Worm (Caenorhabditis elegans) whole organism, L4 larva: ENCODE results near the gene C16C8.12.

ENCODE experiments used
- F37D6.2 ChIP-seq: sonication (generic microtip); optimal IDR thresholded peaks from 2 replicates; lab custom pipeline; 2016; ENCODE audit warnings: mild to moderate bottlenecking, missing genetic modification characterization, missing compliant biosample characterization
- F49E8.2 ChIP-seq: sonication (generic microtip); optimal IDR thresholded peaks from 2 replicates; lab custom pipeline; 2016; ENCODE audit warnings: missing compliant biosample characterization, mild to moderate bottlenecking, missing genetic modification characterization, borderline replicate concordance
- Y105C5A.15 ChIP-seq: fragments of 200-800 bp; sonication (Bioruptor generic); IDR thresholded peaks from 2 replicates; pipeline ENCODE4 v1.3.6; 2022; ENCODE audit warnings: missing genetic modification characterization, missing compliant biosample characterization
- Y48G9A.11 ChIP-seq: fragments of 200-800 bp; sonication (Bioruptor generic); IDR thresholded peaks from 2 replicates; pipeline ENCODE4 v1.3.6; 2022; ENCODE audit warnings: missing genetic modification reagents, missing genetic modification characterization, missing compliant biosample characterization
- Y75B8A.6 ChIP-seq: fragments of 200-800 bp; sonication (Bioruptor generic); IDR thresholded peaks from 2 replicates; pipeline ENCODE4 v1.3.6; 2022; ENCODE audit warnings: missing genetic modification reagents, missing genetic modification characterization, missing compliant biosample characterization
- aha-1 ChIP-seq: fragments of 150-350 bp; peaks from one replicate; lab custom pipeline; 2014; ENCODE audit warnings: missing biosample characterization, missing genetic modification characterization
- ama-1 ChIP-seq: fragments of 150-350 bp; optimal IDR thresholded peaks from 2 replicates; lab custom pipeline; 2014; ENCODE audit warnings: inconsistent platforms, mixed read lengths
- arid-1 ChIP-seq: fragments of 200-800 bp; sonication (Bioruptor generic); conservative IDR thresholded peaks from 2 replicates; pipeline ENCODE4 v1.3.6; 2022; ENCODE audit warnings: missing genetic modification reagents, missing genetic modification characterization, missing compliant biosample characterization
- attf-4 ChIP-seq: sonication (generic microtip); optimal IDR thresholded peaks from 3 replicates; lab custom pipeline; 2017; ENCODE audit warnings: missing biosample characterization, missing genetic modification characterization
- ceh-32 ChIP-seq: sonication (generic microtip); optimal IDR thresholded peaks from 2 replicates; lab custom pipeline; 2016; ENCODE audit warnings: mild to moderate bottlenecking, missing genetic modification characterization, missing compliant biosample characterization; ENCODE audit not compliant: poor library complexity
- ceh-44 ChIP-seq: fragments of 200-800 bp; sonication (Bioruptor generic); IDR thresholded peaks from 2 replicates; pipeline ENCODE4 v1.3.6; 2022; ENCODE audit warnings: missing genetic modification reagents, missing genetic modification characterization, missing compliant biosample characterization
- ceh-62 ChIP-seq: sonication (generic microtip); optimal IDR thresholded peaks from 2 replicates; lab custom pipeline; 2017; ENCODE audit warnings: missing biosample characterization, missing genetic modification characterization
- cey-2 ChIP-seq: sonication (generic microtip); optimal IDR thresholded peaks from 3 replicates; lab custom pipeline; 2017; ENCODE audit warnings: missing genetic modification characterization, mild to moderate bottlenecking, missing compliant biosample characterization, antibody characterized with exemption, borderline replicate concordance; ENCODE audit not compliant: insufficient read depth
- daf-16 ChIP-seq, 3 experiments: sonication (generic microtip); optimal IDR thresholded peaks; 2 replicates each; lab custom pipeline; 2016 to 2017; ENCODE audit warnings: missing genetic modification characterization in 3 of 3, missing genetic modification reagents in 3 of 3, mild to moderate bottlenecking in 2 of 3, missing compliant biosample characterization in 2 of 3, missing biosample characterization in 1 of 3, moderate library complexity in 1 of 3
- daf-19 ChIP-seq: fragments of 200-800 bp; sonication (Bioruptor generic); conservative IDR thresholded peaks from 2 replicates; pipeline ENCODE4 v1.3.6; 2022; ENCODE audit warnings: missing genetic modification characterization, missing compliant biosample characterization
- daf-8 ChIP-seq: fragments of 200-800 bp; sonication (Bioruptor generic); IDR thresholded peaks from 2 replicates; pipeline ENCODE4 v1.3.6; 2022; ENCODE audit warnings: missing genetic modification characterization, missing compliant biosample characterization
- dmd-6 ChIP-seq: fragments of 200-800 bp; sonication (Bioruptor generic); IDR thresholded peaks from 2 replicates; pipeline ENCODE4 v1.3.6; 2022; ENCODE audit warnings: missing genetic modification reagents, missing genetic modification characterization, missing compliant biosample characterization
- dmd-8 ChIP-seq: fragments of 200-800 bp; sonication (Bioruptor generic); IDR thresholded peaks from 2 replicates; pipeline ENCODE4 v1.3.6; 2022; ENCODE audit warnings: missing genetic modification characterization, missing compliant biosample characterization
- egl-27 ChIP-seq: sonication (generic microtip); optimal IDR thresholded peaks from 3 replicates; lab custom pipeline; 2017; ENCODE audit warnings: missing biosample characterization, missing genetic modification reagents, missing genetic modification characterization
- fkh-10 ChIP-seq: fragments of 150-350 bp; optimal IDR thresholded peaks from 2 replicates; lab custom pipeline; 2014; ENCODE audit warnings: missing biosample characterization, missing genetic modification reagents, missing genetic modification characterization
- fos-1 ChIP-seq: fragments of 150-350 bp; optimal IDR thresholded peaks from 2 replicates; lab custom pipeline; 2014; ENCODE audit warnings: missing biosample characterization, missing genetic modification characterization
- gei-8 ChIP-seq: fragments of 200-800 bp; sonication (Bioruptor generic); optimal IDR thresholded peaks from 2 replicates; lab custom pipeline; 2018; ENCODE audit warnings: mild to moderate bottlenecking, missing genetic modification characterization, missing compliant biosample characterization
- hlh-30 ChIP-seq: sonication (generic microtip); optimal IDR thresholded peaks from 2 replicates; lab custom pipeline; 2017; ENCODE audit warnings: antibody characterized with exemption, mild to moderate bottlenecking, missing genetic modification characterization, missing compliant biosample characterization; ENCODE audit not compliant: insufficient read depth
- hmg-1.1 ChIP-seq: fragments of 200-800 bp; sonication (Bioruptor generic); IDR thresholded peaks from 2 replicates; pipeline ENCODE4 v1.3.6; 2022; ENCODE audit warnings: missing genetic modification reagents, missing genetic modification characterization, missing compliant biosample characterization
- jun-1 ChIP-seq: fragments of 150-350 bp; optimal IDR thresholded peaks from 2 replicates; lab custom pipeline; 2014; ENCODE audit warnings: missing biosample characterization, missing genetic modification reagents, missing genetic modification characterization
- lim-7 ChIP-seq: fragments of 200-800 bp; sonication (Bioruptor generic); IDR thresholded peaks from 2 replicates; pipeline ENCODE4 v1.3.6; 2022; ENCODE audit warnings: missing genetic modification characterization, missing compliant biosample characterization
- lin-13 ChIP-seq: fragments of 150-350 bp; optimal IDR thresholded peaks from 2 replicates; lab custom pipeline; 2014; ENCODE audit warnings: missing biosample characterization, missing genetic modification reagents, missing genetic modification characterization
- lin-38 ChIP-seq: fragments of 200-800 bp; sonication (Bioruptor generic); IDR thresholded peaks from 2 replicates; pipeline ENCODE4 v1.3.6; 2022; ENCODE audit warnings: missing genetic modification reagents, missing genetic modification characterization, missing compliant biosample characterization
- lsy-2 ChIP-seq, 2 experiments: fragments of 150-350 bp in 1 of 2; sonication (generic microtip) in 1 of 2; optimal IDR thresholded peaks; 2 replicates each; lab custom pipeline; 2014 to 2017; ENCODE audit warnings: missing biosample characterization in 2 of 2, missing genetic modification characterization in 2 of 2
- madf-5 ChIP-seq, 2 experiments: fragments of 200-800 bp; sonication (Bioruptor generic); IDR thresholded peaks; 2 replicates each; pipeline ENCODE4 v1.3.6; 2022; ENCODE audit warnings: missing compliant biosample characterization in 2 of 2, missing genetic modification characterization in 2 of 2
- mdl-1 ChIP-seq, 2 experiments: fragments of 150-350 bp in 1 of 2; sonication (generic microtip) in 1 of 2; optimal IDR thresholded peaks; 2 replicates each; lab custom pipeline; 2014 to 2017; ENCODE audit warnings: missing biosample characterization in 2 of 2, missing genetic modification characterization in 2 of 2
- mep-1 ChIP-seq: fragments of 150-350 bp; sonication (generic microtip); optimal IDR thresholded peaks from 3 replicates; lab custom pipeline; 2014; ENCODE audit warnings: missing biosample characterization, missing genetic modification characterization
- nhr-111 ChIP-seq: fragments of 200-800 bp; sonication (Bioruptor generic); optimal IDR thresholded peaks from 2 replicates; lab custom pipeline; 2018; ENCODE audit warnings: mild to moderate bottlenecking, missing genetic modification characterization, missing compliant biosample characterization
- nhr-237 ChIP-seq: sonication (generic microtip); optimal IDR thresholded peaks from 2 replicates; lab custom pipeline; 2017; ENCODE audit warnings: missing biosample characterization, missing genetic modification characterization
- nhr-25 ChIP-seq: sonication (generic microtip); optimal IDR thresholded peaks from 2 replicates; lab custom pipeline; 2017; ENCODE audit warnings: missing genetic modification characterization, mild to moderate bottlenecking, missing compliant biosample characterization, antibody characterized with exemption, moderate library complexity, borderline replicate concordance; ENCODE audit not compliant: insufficient read depth
- nhr-28 ChIP-seq: fragments of 150-350 bp; optimal IDR thresholded peaks from 2 replicates; lab custom pipeline; 2014; ENCODE audit warnings: missing biosample characterization, missing genetic modification characterization
- nhr-42 ChIP-seq: fragments of 200-800 bp; sonication (Bioruptor generic); IDR thresholded peaks from 2 replicates; pipeline ENCODE4 v1.3.6; 2022; ENCODE audit warnings: missing genetic modification characterization, missing compliant biosample characterization
- pha-4 ChIP-seq, 2 experiments: fragments of 150-350 bp in 1 of 2; fragments of 200-800 bp in 1 of 2; sonication (Bioruptor generic) in 1 of 2; IDR thresholded peaks in 1 of 2; optimal IDR thresholded peaks in 1 of 2; 2 replicates each; pipeline versions ENCODE4 v1.3.6 to Lab custom; 2014 to 2022; ENCODE audit warnings: missing genetic modification characterization in 2 of 2, missing genetic modification reagents in 2 of 2, missing biosample characterization in 1 of 2, missing compliant biosample characterization in 1 of 2
- rbr-2 ChIP-seq: sonication (generic microtip); optimal IDR thresholded peaks from 2 replicates; lab custom pipeline; 2016; ENCODE audit warnings: missing genotype, missing genetic modification characterization, missing compliant biosample characterization
- set-16 ChIP-seq: fragments of 200-800 bp; sonication (Bioruptor generic); IDR thresholded peaks from 2 replicates; pipeline ENCODE4 v1.3.6; 2022; ENCODE audit warnings: missing genetic modification reagents, missing genetic modification characterization, missing compliant biosample characterization
- skn-1 ChIP-seq: fragments of 150-350 bp; optimal IDR thresholded peaks from 2 replicates; lab custom pipeline; 2014; ENCODE audit warnings: missing biosample characterization, missing genetic modification characterization
- snpc-4 ChIP-seq: fragments of 150-350 bp; optimal IDR thresholded peaks from 2 replicates; lab custom pipeline; 2014; ENCODE audit warnings: missing biosample characterization, missing genetic modification characterization
- spr-1 ChIP-seq: sonication (generic microtip); optimal IDR thresholded peaks from 2 replicates; lab custom pipeline; 2016; ENCODE audit warnings: mild to moderate bottlenecking, missing genetic modification characterization, missing compliant biosample characterization
- tag-97 ChIP-seq: fragments of 200-800 bp; sonication (Bioruptor generic); IDR thresholded peaks from 2 replicates; pipeline ENCODE4 v1.3.6; 2022; ENCODE audit warnings: missing genetic modification characterization, missing compliant biosample characterization
- unc-62 ChIP-seq, 3 experiments: fragments of 150-350 bp in 1 of 3; sonication (generic microtip); optimal IDR thresholded peaks in 2 of 3; peaks in 1 of 3; 1 replicate in 1 of 3; 2 replicates in 2 of 3; lab custom pipeline; 2014 to 2017; ENCODE audit warnings: missing biosample characterization in 3 of 3, missing genetic modification characterization in 3 of 3, missing genetic modification reagents in 3 of 3, missing genotype in 1 of 3
- vab-7 ChIP-seq: fragments of 200-800 bp; sonication (Bioruptor generic); IDR thresholded peaks from 2 replicates; pipeline ENCODE4 v1.3.6; 2022; ENCODE audit warnings: missing genetic modification reagents, missing genetic modification characterization, missing compliant biosample characterization
- zfp-2 ChIP-seq: sonication (generic microtip); optimal IDR thresholded peaks from 2 replicates; lab custom pipeline; 2016; ENCODE audit warnings: mild to moderate bottlenecking, missing genetic modification characterization, missing compliant biosample characterization
- zfp-3 ChIP-seq: fragments of 200-800 bp; sonication (Bioruptor generic); conservative IDR thresholded peaks from 2 replicates; pipeline ENCODE4 v1.3.6; 2022; ENCODE audit warnings: missing genetic modification reagents, missing genetic modification characterization, missing compliant biosample characterization
- zip-11 ChIP-seq: fragments of 200-800 bp; sonication (Bioruptor generic); IDR thresholded peaks from 2 replicates; pipeline ENCODE4 v1.3.6; 2022; ENCODE audit warnings: missing genetic modification characterization, missing compliant biosample characterization
- zip-2 ChIP-seq: fragments of 150-350 bp; optimal IDR thresholded peaks from 2 replicates; lab custom pipeline; 2014; ENCODE audit warnings: missing biosample characterization, missing genetic modification characterization

Gene C16C8.12

DNA sequence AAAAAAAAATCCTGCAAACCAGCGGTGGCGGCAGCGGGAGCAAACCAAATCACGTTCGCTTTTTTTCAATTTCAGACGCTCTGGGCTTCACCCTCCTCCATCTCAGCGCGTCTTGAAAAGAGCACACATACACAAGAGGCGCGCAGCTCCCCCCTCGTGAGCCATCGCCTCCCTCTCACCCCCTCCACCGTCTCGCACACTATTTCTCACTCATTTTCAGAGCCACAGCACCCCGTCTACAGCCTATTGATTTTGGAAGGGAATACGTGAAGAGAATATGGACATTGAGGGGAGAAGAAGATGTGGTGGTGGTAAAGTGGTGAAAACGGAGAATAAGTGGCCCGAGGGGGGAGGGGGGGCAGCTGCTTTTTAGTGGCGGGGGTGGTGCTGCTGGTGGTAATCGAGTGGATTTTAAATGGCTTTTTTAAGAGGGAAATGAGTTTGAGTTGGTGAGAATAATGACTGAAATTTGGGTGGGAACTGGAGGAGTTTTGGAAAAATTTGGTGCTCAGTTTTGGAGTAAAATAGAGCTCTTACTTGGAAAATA is 24.3 kb upstream of the C16C8.12 start:
- TF ChIP-seq hmg-1.1 (peak; percentile 71), fos-1 (tag; lab: Kevin White, UChicago) (no peak), cey-2 (tag; lab: Kevin White, UChicago) (no peak), F37D6.2 (no peak), skn-1 (tag; lab: Kevin White, UChicago) (no peak), nhr-28 (tag; lab: Kevin White, UChicago) (no peak), ama-1 (lab: Kevin White, UChicago) (no peak), mep-1 (tag; lab: Kevin White, UChicago) (peak; percentile 46), hlh-30 (tag; lab: Kevin White, UChicago) (peak; percentile 69), ceh-62 (tag; lab: Kevin White, UChicago) (no peak), lin-38 (no peak), lin-13 (GFP tag; lab: Kevin White, UChicago) (no peak), aha-1 (tag; lab: Kevin White, UChicago) (peak; percentile 93), daf-8 (GFP tag; lab: Robert Waterston, UW) (no peak), nhr-111 (GFP tag; lab: Kevin White, UChicago) (no peak), Y75B8A.6 (GFP tag; lab: Robert Waterston, UW) (no peak), F49E8.2 (tag; lab: Kevin White, UChicago) (no peak), lsy-2 (tag; optimal IDR thresholded peaks at IDR 0.05; lab: Kevin White, UChicago) (peak in 1 of 2 experiments; percentile 29), dmd-8 (GFP tag; lab: Robert Waterston, UW) (no peak), Y48G9A.11 (GFP tag; lab: Robert Waterston, UW) (no peak), set-16 (GFP tag; lab: Robert Waterston, UW) (peak; percentile 82), egl-27 (tag; lab: Kevin White, UChicago) (no peak), pha-4 (GFP tag; IDR thresholded peaks at IDR 0.05; lab: Robert Waterston, UW) (no peak), pha-4 (tag; optimal IDR thresholded peaks at IDR 0.05; lab: Kevin White, UChicago) (no peak), nhr-237 (no peak), tag-97 (GFP tag; lab: Robert Waterston, UW) (no peak), zip-2 (tag; lab: Kevin White, UChicago) (no peak), snpc-4 (tag; lab: Kevin White, UChicago) (no peak), rbr-2 (tag; lab: Kevin White, UChicago) (peak; percentile 41), jun-1 (tag; lab: Kevin White, UChicago) (no peak), nhr-42 (GFP tag; lab: Robert Waterston, UW) (no peak), attf-4 (no peak), mdl-1 (tag; optimal IDR thresholded peaks at IDR 0.05; lab: Kevin White, UChicago) (peak in 1 of 2 experiments; percentile 47), vab-7 (GFP tag; lab: Robert Waterston, UW) (no peak), spr-1 (tag; lab: Kevin White, UChicago) (no peak), daf-19 (no peak), zfp-3 (no peak), daf-16 (GFP tag; optimal IDR thresholded peaks at IDR 0.05; lab: Kevin White, UChicago) (no peak), daf-16 (tag; optimal IDR thresholded peaks at IDR 0.05; lab: Kevin White, UChicago) (no peak), ceh-32 (tag; lab: Kevin White, UChicago) (no peak), gei-8 (no peak), arid-1 (GFP tag; lab: Robert Waterston, UW) (no peak), dmd-6 (no peak), nhr-25 (tag; lab: Kevin White, UChicago) (no peak), madf-5 (GFP tag; IDR thresholded peaks at IDR 0.05; lab: Robert Waterston, UW) (no peak), ceh-44 (GFP tag; lab: Robert Waterston, UW) (no peak), lim-7 (GFP tag; lab: Robert Waterston, UW) (no peak), fkh-10 (GFP tag; lab: Kevin White, UChicago) (no peak), zip-11 (GFP tag; lab: Robert Waterston, UW) (no peak), zfp-2 (tag; lab: Kevin White, UChicago) (no peak), Y105C5A.15 (GFP tag; lab: Robert Waterston, UW) (no peak), unc-62 (GFP tag; optimal IDR thresholded peaks at IDR 0.05 in 1 of 2; lab: Kevin White, UChicago) (no peak), unc-62 (tag; optimal IDR thresholded peaks at IDR 0.05; lab: Kevin White, UChicago) (no peak)
